Worm (Caenorhabditis elegans): ENCODE measurements around the gene dct-15.
"Not testable (repeated sequence)": the region's sequence is repeated elsewhere in the genome, so short reads cannot be mapped to it uniquely, and the experiment has no call there.

DNA sequence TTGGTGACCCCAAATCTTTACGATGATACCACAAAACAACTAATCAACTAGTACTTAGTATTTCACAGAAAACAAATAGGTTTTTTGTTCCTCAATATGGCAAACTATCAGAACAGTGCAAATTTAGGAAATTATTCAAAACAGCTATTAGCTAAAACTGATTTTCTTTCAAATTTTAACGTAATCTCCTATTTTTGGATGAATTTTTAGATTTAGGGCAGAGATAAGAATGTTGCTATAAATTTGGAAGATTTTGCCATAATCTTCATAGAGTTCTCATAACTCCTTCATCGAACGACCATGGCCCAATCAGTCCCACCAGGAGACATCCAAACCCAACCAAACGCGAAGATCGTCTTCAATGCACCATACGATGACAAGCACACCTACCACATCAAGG is 26.8 kb upstream of the dct-15 start, which contains the start of gene msp-10:
- not testable (repeated sequence) for TF ChIP-seq fos-1 (tag; optimal IDR thresholded peaks at IDR 0.05); unc-39 (tag; optimal IDR thresholded peaks at IDR 0.05); unc-62 (GFP tag; optimal IDR thresholded peaks at IDR 0.05); nhr-21 (tag; optimal IDR thresholded peaks at IDR 0.05); lin-39 (tag; optimal IDR thresholded peaks at IDR 0.05); C34F6.9 (tag; optimal IDR thresholded peaks at IDR 0.05); egl-27 (tag; optimal IDR thresholded peaks at IDR 0.05); nhr-10 (tag; optimal IDR thresholded peaks at IDR 0.05); ceh-82 (tag; optimal IDR thresholded peaks at IDR 0.05)

All from whole organism, L2 larva.